Fruit fly (Drosophila melanogaster) whole organism, wandering third instar larva: ENCODE measurements around the gene smog.

Experiments
- Abd-B ChIP-seq: fragments of >200 bp; optimal IDR thresholded peaks from 2 replicates; lab custom pipeline; 2017; ENCODE audit warnings: missing biosample characterization, missing genetic modification characterization
- CG32264 ChIP-seq: fragments of 200-800 bp; sonication (Bioruptor generic); optimal IDR thresholded peaks from 2 replicates; lab custom pipeline; 2016; ENCODE audit warnings: missing biosample characterization, missing genetic modification characterization
- CG9705 ChIP-seq: fragments of 200-800 bp; sonication (Bioruptor generic); optimal IDR thresholded peaks from 2 replicates; lab custom pipeline; 2018; ENCODE audit warnings: missing biosample characterization, mild to moderate bottlenecking, missing genetic modification characterization
- CrebA ChIP-seq: fragments of 200-800 bp; sonication (Bioruptor generic); optimal IDR thresholded peaks from 2 replicates; lab custom pipeline; 2016; ENCODE audit warnings: missing biosample characterization, mild to moderate bottlenecking, missing genetic modification characterization, borderline replicate concordance
- Dfd ChIP-seq: fragments of >200 bp; optimal IDR thresholded peaks from 2 replicates; lab custom pipeline; 2017; ENCODE audit warnings: missing biosample characterization, missing genetic modification characterization
- Dif ChIP-seq: fragments of 200-275, 200-300 bp; sonication (Bioruptor generic); optimal IDR thresholded peaks from 2 replicates; lab custom pipeline; 2018; ENCODE audit warnings: missing biosample characterization, missing genetic modification characterization; ENCODE audit not compliant: partially characterized antibody
- GATAd ChIP-seq: sonication (Bioruptor generic); optimal IDR thresholded peaks from 2 replicates; lab custom pipeline; 2016; ENCODE audit warnings: missing biosample characterization, missing genetic modification characterization
- HLH106 ChIP-seq: fragments of 200-800 bp; optimal IDR thresholded peaks from 3 replicates; lab custom pipeline; 2019; ENCODE audit warnings: missing biosample characterization, mild to moderate bottlenecking, missing genetic modification characterization, moderate library complexity
- Hnf4 ChIP-seq: fragments of 200-800 bp; sonication (Bioruptor generic); optimal IDR thresholded peaks from 2 replicates; lab custom pipeline; 2016; ENCODE audit warnings: missing biosample characterization, mild to moderate bottlenecking, missing genetic modification characterization
- Hr78 ChIP-seq: fragments of >200 bp; optimal IDR thresholded peaks from 2 replicates; lab custom pipeline; 2017; ENCODE audit warnings: missing biosample characterization, missing genetic modification characterization
- Hr83 ChIP-seq: fragments of 200-300 bp; sonication (Bioruptor generic); optimal IDR thresholded peaks from 2 replicates; lab custom pipeline; 2016; ENCODE audit warnings: missing biosample characterization, mild to moderate bottlenecking, missing genetic modification characterization, moderate library complexity; ENCODE audit not compliant: poor library complexity, severe bottlenecking
- Jra ChIP-seq: sonication (Bioruptor generic); optimal IDR thresholded peaks from 2 replicates; lab custom pipeline; 2016; ENCODE audit warnings: missing biosample characterization, missing genetic modification characterization
- Mio ChIP-seq: sonication (Bioruptor generic); optimal IDR thresholded peaks from 2 replicates; lab custom pipeline; 2016; ENCODE audit warnings: missing biosample characterization, missing genetic modification characterization
- Myc ChIP-seq: fragments of >200 bp; optimal IDR thresholded peaks from 2 replicates; lab custom pipeline; 2017
- N ChIP-seq: fragments of >200 bp; optimal IDR thresholded peaks from 2 replicates; lab custom pipeline; 2018; ENCODE audit warnings: missing biosample characterization, missing external identifiers, missing genetic modification characterization
- OdsH ChIP-seq: fragments of 200-800 bp; sonication (Bioruptor generic); optimal IDR thresholded peaks from 2 replicates; lab custom pipeline; 2016; ENCODE audit warnings: missing biosample characterization, mild to moderate bottlenecking, missing genetic modification characterization
- Rel ChIP-seq, 2 experiments: fragments of 200-800 bp; sonication (Bioruptor generic) in 1 of 2; optimal IDR thresholded peaks; 2 replicates in 1 of 2; 3 replicates in 1 of 2; lab custom pipeline; 2016 to 2019; ENCODE audit warnings: mild to moderate bottlenecking in 2 of 2, missing biosample characterization in 2 of 2, missing genetic modification characterization in 2 of 2, moderate library complexity in 1 of 2
- Sp1 ChIP-seq: fragments of 200-800 bp; sonication (Bioruptor generic); optimal IDR thresholded peaks from 3 replicates; lab custom pipeline; 2019; ENCODE audit warnings: missing biosample characterization, mild to moderate bottlenecking, missing genetic modification characterization, moderate library complexity
- Vsx2 ChIP-seq: fragments of 200-300, 225-300 bp; sonication (Bioruptor generic); optimal IDR thresholded peaks from 2 replicates; lab custom pipeline; 2018; ENCODE audit warnings: missing biosample characterization, missing genetic modification characterization; ENCODE audit not compliant: partially characterized antibody
- br ChIP-seq: fragments of 200-800 bp; sonication (Bioruptor generic); optimal IDR thresholded peaks from 2 replicates; lab custom pipeline; 2016; ENCODE audit warnings: missing biosample characterization, missing genetic modification characterization
- brk ChIP-seq: fragments of 200-800 bp; sonication (Bioruptor generic); optimal IDR thresholded peaks from 2 replicates; lab custom pipeline; 2016; ENCODE audit warnings: missing biosample characterization, mild to moderate bottlenecking, missing genetic modification characterization
- dl ChIP-seq, 2 experiments: fragments of 175-275, 200-275 bp in 1 of 2; fragments of 200-275 bp in 1 of 2; sonication (Bioruptor generic); optimal IDR thresholded peaks; lab custom pipeline; 2018; ENCODE audit warnings: mild to moderate bottlenecking in 2 of 2, missing biosample characterization in 2 of 2, missing genetic modification characterization in 2 of 2, moderate library complexity in 2 of 2; ENCODE audit not compliant: partially characterized antibody in 2 of 2, insufficient read depth in 1 of 2
- dmrt93B ChIP-seq: fragments of 200-800 bp; sonication (Bioruptor generic); optimal IDR thresholded peaks from 2 replicates; lab custom pipeline; 2018; ENCODE audit warnings: missing biosample characterization, mild to moderate bottlenecking, missing genetic modification characterization
- dsf ChIP-seq: sonication (Bioruptor generic); optimal IDR thresholded peaks from 2 replicates; lab custom pipeline; 2016; ENCODE audit warnings: missing biosample characterization, missing genetic modification characterization, borderline replicate concordance
- ey ChIP-seq: fragments of 200-800 bp; sonication (Bioruptor generic); optimal IDR thresholded peaks from 2 replicates; lab custom pipeline; 2016; ENCODE audit warnings: missing biosample characterization, missing genetic modification characterization
- foxo ChIP-seq, 2 experiments: fragments of 200-800 bp; sonication (Bioruptor generic); optimal IDR thresholded peaks; 2 replicates in 1 of 2; 3 replicates in 1 of 2; lab custom pipeline; 2016 to 2017; ENCODE audit warnings: missing biosample characterization in 2 of 2, missing genetic modification characterization in 2 of 2
- fru ChIP-seq: fragments of 200-800 bp; sonication (Bioruptor generic); optimal IDR thresholded peaks from 3 replicates; lab custom pipeline; 2016; ENCODE audit warnings: missing biosample characterization, mild to moderate bottlenecking, missing genetic modification characterization
- h ChIP-seq: fragments of 200-800 bp; sonication (Bioruptor generic); optimal IDR thresholded peaks from 3 replicates; lab custom pipeline; 2016; ENCODE audit warnings: missing biosample characterization, mild to moderate bottlenecking, missing genetic modification characterization
- jim ChIP-seq: fragments of 175-275, 200-325 bp; sonication (Bioruptor generic); optimal IDR thresholded peaks from 2 replicates; lab custom pipeline; 2016; ENCODE audit warnings: missing biosample characterization, mild to moderate bottlenecking, missing genetic modification characterization
- lola ChIP-seq: fragments of >200 bp; optimal IDR thresholded peaks from 2 replicates; lab custom pipeline; 2017; ENCODE audit warnings: missing biosample characterization, missing genetic modification characterization
- pan ChIP-seq: fragments of >200 bp; optimal IDR thresholded peaks from 2 replicates; lab custom pipeline; 2017
- psq ChIP-seq: fragments of 200-800 bp; sonication (Bioruptor generic); optimal IDR thresholded peaks from 3 replicates; lab custom pipeline; 2017; ENCODE audit warnings: missing biosample characterization, mild to moderate bottlenecking, missing genetic modification characterization, moderate library complexity
- rgr ChIP-seq: fragments of 200-800 bp; sonication (Bioruptor generic); optimal IDR thresholded peaks from 3 replicates; lab custom pipeline; 2016; ENCODE audit warnings: missing biosample characterization, mild to moderate bottlenecking, missing genetic modification characterization
- sage ChIP-seq: fragments of 200-800 bp; sonication (Bioruptor generic); optimal IDR thresholded peaks from 2 replicates; lab custom pipeline; 2016; ENCODE audit warnings: missing biosample characterization, mild to moderate bottlenecking, missing genetic modification characterization
- sv ChIP-seq: fragments of 200-800 bp; sonication (Bioruptor generic); optimal IDR thresholded peaks from 3 replicates; lab custom pipeline; 2016; ENCODE audit warnings: missing biosample characterization, missing genetic modification characterization
- tai ChIP-seq: sonication (Bioruptor generic); optimal IDR thresholded peaks from 2 replicates; lab custom pipeline; 2016; ENCODE audit warnings: missing biosample characterization, missing genetic modification characterization
- usp ChIP-seq: fragments of >200 bp; optimal IDR thresholded peaks from 2 replicates; lab custom pipeline; 2017; ENCODE audit warnings: missing biosample characterization, missing genetic modification characterization
- woc ChIP-seq: sonication (Bioruptor generic); optimal IDR thresholded peaks from 2 replicates; lab custom pipeline; 2016; ENCODE audit warnings: missing biosample characterization, mild to moderate bottlenecking, missing genetic modification characterization

smog gene

DNA sequence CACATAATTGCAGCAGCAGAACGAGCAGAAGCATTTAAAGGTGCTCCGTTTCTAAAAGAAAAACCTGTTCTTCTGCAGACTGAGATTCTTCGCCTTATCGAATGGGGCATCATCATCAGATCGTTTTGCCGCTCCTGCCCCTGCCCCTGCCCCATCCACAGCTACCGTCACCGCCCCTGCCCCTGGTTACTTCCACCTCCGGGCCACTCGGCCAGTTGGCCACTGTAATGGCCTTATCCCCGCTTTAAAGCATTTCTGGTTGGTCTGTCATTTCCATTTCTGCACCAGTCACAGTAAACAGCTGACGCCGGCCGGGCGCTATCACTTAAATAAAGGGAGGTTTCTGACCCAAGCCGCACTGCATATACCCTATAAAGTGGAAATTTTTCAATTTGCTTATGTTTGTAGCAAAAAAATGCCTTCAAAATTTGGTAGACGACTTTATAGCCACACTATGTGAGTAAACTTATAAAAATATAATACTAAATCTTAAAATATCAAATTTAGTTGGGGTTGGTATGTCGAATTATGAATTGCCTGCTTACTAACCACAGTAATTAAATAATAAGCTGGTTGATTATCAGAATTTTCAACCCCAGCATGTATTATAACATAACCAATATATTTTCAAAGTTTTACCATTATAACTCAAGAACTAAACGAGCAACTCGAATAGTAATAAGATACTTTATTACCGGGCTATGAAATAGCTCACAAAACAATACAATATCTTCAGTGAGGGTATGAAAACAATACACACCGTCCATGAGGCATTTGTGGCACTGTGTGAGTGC, 41.8 kb upstream of the smog start:
- TF ChIP-seq dmrt93B (GFP tag; lab: Kevin White, UChicago) (peak; percentile 64), Dfd (GFP tag; lab: Kevin White, UChicago) (no peak), foxo (GFP tag; optimal IDR thresholded peaks at IDR 0.05; lab: Kevin White, UChicago) (peak in 1 of 2 experiments; percentile 70), N (no peak), Abd-B (GFP tag; lab: Kevin White, UChicago) (no peak), sv (GFP tag; lab: Kevin White, UChicago) (peak; percentile 51), sage (GFP tag; lab: Kevin White, UChicago) (no peak), dl (GFP tag; optimal IDR thresholded peaks at IDR 0.05; lab: Kevin White, UChicago; ENCODE audit: insufficient read depth in 1 of 2, partially characterized antibody in 2 of 2) (no peak), Mio (GFP tag; lab: Kevin White, UChicago) (no peak), CG32264 (GFP tag; lab: Kevin White, UChicago) (no peak), woc (GFP tag; lab: Kevin White, UChicago) (peak; percentile 93), lola (GFP tag; lab: Kevin White, UChicago) (no peak), dsf (GFP tag; lab: Kevin White, UChicago) (peak; percentile 5), h (GFP tag; lab: Kevin White, UChicago) (peak; percentile 58), usp (GFP tag; lab: Kevin White, UChicago) (no peak), psq (GFP tag; lab: Kevin White, UChicago) (peak; percentile 69), HLH106 (tag; lab: Kevin White, UChicago) (peak; percentile 75), CG9705 (GFP tag; lab: Kevin White, UChicago) (peak; percentile 60), brk (GFP tag; lab: Kevin White, UChicago) (peak; percentile 20), rgr (peak; percentile 57), OdsH (GFP tag; lab: Kevin White, UChicago) (peak; percentile 68), fru (peak; percentile 62), Jra (GFP tag; lab: Kevin White, UChicago) (no peak), Hr83 (GFP tag; lab: Kevin White, UChicago) (no peak), jim (no peak), GATAd (GFP tag; lab: Kevin White, UChicago) (no peak), ey (GFP tag; lab: Kevin White, UChicago) (peak; percentile 60), CrebA (GFP tag; lab: Kevin White, UChicago) (no peak), tai (GFP tag; lab: Kevin White, UChicago) (peak; percentile 31), Vsx2 (GFP tag; lab: Kevin White, UChicago) (no peak), Myc (lab: Kevin White, UChicago) (no peak), Hnf4 (peak; percentile 49), Hr78 (GFP tag; lab: Kevin White, UChicago) (no peak), pan (lab: Kevin White, UChicago) (no peak), Sp1 (GFP tag; lab: Kevin White, UChicago) (peak; percentile 82), Dif (GFP tag; lab: Kevin White, UChicago) (no peak), br (GFP tag; lab: Kevin White, UChicago) (peak; percentile 45), Rel (GFP tag; optimal IDR thresholded peaks at IDR 0.05; lab: Kevin White, UChicago) (no peak), Rel (tag; optimal IDR thresholded peaks at IDR 0.05; lab: Kevin White, UChicago) (no peak)

DNA sequence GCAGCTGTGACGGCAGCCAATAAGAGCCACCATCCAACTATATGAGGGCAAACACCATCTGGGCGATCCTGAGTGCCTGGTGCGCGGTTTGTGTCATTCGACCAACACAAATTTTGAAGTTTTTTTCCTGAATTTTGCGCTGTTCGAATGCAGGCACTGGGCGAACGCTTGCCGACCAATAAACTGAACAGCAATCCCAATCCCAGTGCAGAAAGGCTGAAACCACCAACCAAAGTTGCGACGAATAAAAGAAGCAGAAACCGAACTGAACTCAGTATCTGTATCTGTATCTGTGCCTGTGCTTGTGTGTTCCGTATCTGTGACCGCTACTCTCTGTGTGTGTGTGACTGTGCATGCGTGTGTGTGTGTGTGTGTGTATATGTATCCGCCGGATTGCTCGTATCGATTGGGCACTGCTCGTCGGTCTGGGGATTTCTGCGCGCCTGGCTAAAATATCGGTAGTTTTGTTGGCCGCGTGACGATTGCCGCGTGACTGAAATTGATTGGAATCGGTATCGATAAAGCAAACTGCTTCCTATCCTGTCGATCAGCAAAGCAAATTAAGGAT, 41.1 kb upstream of the smog start:
- TF ChIP-seq brk (GFP tag; lab: Kevin White, UChicago) (peak; percentile 47), Hnf4 (peak; percentile 21), OdsH (GFP tag; lab: Kevin White, UChicago) (peak; percentile 8), Jra (GFP tag; lab: Kevin White, UChicago) (peak; percentile 57), foxo (GFP tag; optimal IDR thresholded peaks at IDR 0.05; lab: Kevin White, UChicago) (peak in 1 of 2 experiments; percentile 75), Vsx2 (GFP tag; lab: Kevin White, UChicago) (peak; percentile 76), HLH106 (tag; lab: Kevin White, UChicago) (peak; percentile 14), dsf (GFP tag; lab: Kevin White, UChicago) (no peak), Dif (GFP tag; lab: Kevin White, UChicago) (peak; percentile 94), Abd-B (GFP tag; lab: Kevin White, UChicago) (peak; percentile 75), Hr83 (GFP tag; lab: Kevin White, UChicago) (peak; percentile 24), fru (peak; percentile 92), rgr (no peak), br (GFP tag; lab: Kevin White, UChicago) (no peak), Sp1 (GFP tag; lab: Kevin White, UChicago) (no peak), CrebA (GFP tag; lab: Kevin White, UChicago) (peak; percentile 95), lola (GFP tag; lab: Kevin White, UChicago) (no peak), Rel (GFP tag; optimal IDR thresholded peaks at IDR 0.05; lab: Kevin White, UChicago) (peak; percentile 97), Rel (tag; optimal IDR thresholded peaks at IDR 0.05; lab: Kevin White, UChicago) (peak; percentile 77), dl (GFP tag; optimal IDR thresholded peaks at IDR 0.05; lab: Kevin White, UChicago; ENCODE audit: insufficient read depth in 1 of 2, partially characterized antibody in 2 of 2) (peak; percentile 40 to 70), Hr78 (GFP tag; lab: Kevin White, UChicago) (peak; percentile 45), N (peak; percentile 98)
